Worm (Caenorhabditis elegans): ENCODE results near the gene srlf-13.
A peak's percentile ranks its signal among the peaks of the same experiment; 100 is the strongest.

The srlf-13 gene

DNA sequence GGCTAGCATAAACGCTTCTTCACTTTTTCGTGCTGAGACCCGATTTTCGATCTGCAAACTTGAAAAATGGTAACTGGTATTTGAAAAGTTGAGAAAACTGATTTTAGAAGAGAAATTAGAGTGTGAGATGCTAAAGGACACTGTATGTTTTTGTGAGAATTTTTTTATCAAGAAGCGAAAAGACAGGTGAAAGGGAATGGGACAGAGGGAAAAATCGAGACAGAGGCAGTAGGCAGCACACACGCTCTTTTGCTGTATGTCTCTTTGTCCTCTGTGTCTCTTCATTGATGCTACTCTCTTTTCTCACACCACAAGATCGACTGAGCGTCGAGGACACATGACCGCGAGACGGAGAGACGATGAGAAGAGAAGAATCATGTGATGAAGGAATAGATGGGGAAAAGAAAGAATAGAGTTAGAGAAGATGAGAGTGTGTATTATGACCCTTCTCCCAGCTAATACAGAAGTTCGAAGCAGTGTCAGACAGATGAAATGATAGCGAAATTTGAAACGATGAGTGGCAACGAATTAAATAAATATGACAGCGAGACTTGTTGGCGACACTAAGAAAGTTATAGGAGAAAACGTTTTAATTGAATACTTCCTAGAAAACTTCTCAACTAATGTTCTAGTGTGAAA, 39.6 kb upstream of the srlf-13 start, which contains the start of gene lgg-2 (continued):
- TF ChIP-seq madf-9 (GFP tag; conservative IDR thresholded peaks at IDR 0.05) (peak; percentile 25; the same call in 1 of the 2 replicates), lin-29 (GFP tag; IDR thresholded peaks at IDR 0.05) (peak; percentile 54; the same call in 1 of the 2 replicates), dve-1 (tag; optimal IDR thresholded peaks at IDR 0.05; ENCODE audit: insufficient read depth) (peak; percentile 97), ZK546.5 (tag; optimal IDR thresholded peaks at IDR 0.05) (no peak), lin-15B (tag; optimal IDR thresholded peaks at IDR 0.05) (no peak), mxl-3 (GFP tag; optimal IDR thresholded peaks at IDR 0.05) (peak; percentile 84), nhr-28 (tag; optimal IDR thresholded peaks at IDR 0.05) (peak; percentile 96), dmd-6 (GFP tag; IDR thresholded peaks at IDR 0.05) (peak; percentile 97), ceh-62 (tag; optimal IDR thresholded peaks at IDR 0.05) (no peak), F49E8.2 (tag; optimal IDR thresholded peaks at IDR 0.05; ENCODE audit: borderline replicate concordance) (no peak), ceh-20 (GFP tag; IDR thresholded peaks at IDR 0.05) (peak; percentile 87), daf-12 (tag; optimal IDR thresholded peaks at IDR 0.05) (no peak), jun-1 (tag; optimal IDR thresholded peaks at IDR 0.05) (peak; percentile 91), ctbp-1 (GFP tag; IDR thresholded peaks at IDR 0.05) (peak; percentile 87), mdt-29 (GFP tag; IDR thresholded peaks at IDR 0.05) (peak; percentile 93), Y5F2A.4 (GFP tag; optimal IDR thresholded peaks at IDR 0.05) (peak; percentile 12), mes-2 (tag; optimal IDR thresholded peaks at IDR 0.05; ENCODE audit: poor library complexity, severe bottlenecking) (peak; percentile 86), nhr-42 (GFP tag; IDR thresholded peaks at IDR 0.05) (peak; percentile 87), ZK337.2 (GFP tag; IDR thresholded peaks at IDR 0.05) (no peak), hlh-11 (tag; optimal IDR thresholded peaks at IDR 0.05) (peak; percentile 100), ceh-32 (tag; optimal IDR thresholded peaks at IDR 0.05; ENCODE audit: poor library complexity) (peak; percentile 4), nhr-76 (tag; optimal IDR thresholded peaks at IDR 0.05) (peak; percentile 22), hmg-1.1 (GFP tag; IDR thresholded peaks at IDR 0.05) (peak; percentile 87), F37D6.2 (tag; optimal IDR thresholded peaks at IDR 0.05) (peak; percentile 80), ztf-7 (tag; optimal IDR thresholded peaks at IDR 0.05) (peak; percentile 85), nhr-111 (GFP tag; optimal IDR thresholded peaks at IDR 0.05) (no peak), set-16 (GFP tag; IDR thresholded peaks at IDR 0.05) (peak; percentile 76), R02D3.7 (tag; optimal IDR thresholded peaks at IDR 0.05) (no peak), hlh-30 (tag; optimal IDR thresholded peaks at IDR 0.05; ENCODE audit: insufficient read depth) (peak; percentile 100), egl-43 (GFP tag; IDR thresholded peaks at IDR 0.05) (peak; percentile 65; the same call in 1 of the 2 replicates), rbr-2 (tag; optimal IDR thresholded peaks at IDR 0.05) (no peak), fkh-10 (GFP tag; optimal IDR thresholded peaks at IDR 0.05) (peak; percentile 47), nhr-10 (tag; optimal IDR thresholded peaks at IDR 0.05) (peak; percentile 80), lin-38 (GFP tag; IDR thresholded peaks at IDR 0.05) (peak; percentile 73), zfp-3 (GFP tag; conservative IDR thresholded peaks at IDR 0.05) (peak; percentile 89), nhr-77 (tag; optimal IDR thresholded peaks at IDR 0.05) (peak; percentile 88), nhr-11 (tag; optimal IDR thresholded peaks at IDR 0.05) (peak; percentile 97), T20F7.1 (GFP tag; optimal IDR thresholded peaks at IDR 0.05) (peak; percentile 83), mdl-1 (tag; optimal IDR thresholded peaks at IDR 0.05) (peak; percentile 69 to 96), fos-1 (tag; optimal IDR thresholded peaks at IDR 0.05) (no peak), lin-1 (GFP tag; IDR thresholded peaks at IDR 0.05) (peak; percentile 91), lin-13 (GFP tag; optimal IDR thresholded peaks at IDR 0.05) (peak; percentile 89), F10B5.3 (tag; optimal IDR thresholded peaks at IDR 0.05) (peak; percentile 6), nhr-6 (tag; optimal IDR thresholded peaks at IDR 0.05) (peak; percentile 97), aly-2 (tag; optimal IDR thresholded peaks at IDR 0.05) (no peak), zag-1 (tag; optimal IDR thresholded peaks at IDR 0.05) (peak; percentile 26), hif-1 (tag; optimal IDR thresholded peaks at IDR 0.05) (peak; percentile 24 to 77), ceh-28 (tag; optimal IDR thresholded peaks at IDR 0.05) (peak; percentile 75), F44E2.7 (GFP tag; IDR thresholded peaks at IDR 0.05) (no peak), duxl-1 (tag; optimal IDR thresholded peaks at IDR 0.05; ENCODE audit: poor library complexity) (peak; percentile 69)
